Worm (Caenorhabditis elegans) whole organism, midembryonic: Measurements from ENCODE around the gene tbc-20.

ENCODE experiments used
- T22C8.4 ChIP-seq: fragments of 200-800 bp; sonication (Bioruptor generic); IDR thresholded peaks from 2 replicates; pipeline ENCODE4 v1.3.6; 2022; ENCODE audit warnings: missing genetic modification characterization, missing compliant biosample characterization
- cog-1 ChIP-seq: sonication (generic microtip); optimal IDR thresholded peaks from 2 replicates; lab custom pipeline; 2016; ENCODE audit warnings: missing genetic modification characterization, missing compliant biosample characterization
- flt-1 ChIP-seq: fragments of 200-800 bp; sonication (Bioruptor generic); IDR thresholded peaks from 2 replicates; pipeline ENCODE4 v1.3.6; 2022; ENCODE audit warnings: missing genetic modification characterization, missing compliant biosample characterization
- klf-2 ChIP-seq: fragments of 200-800 bp; sonication (Bioruptor generic); conservative IDR thresholded peaks from 2 replicates; pipeline ENCODE4 v1.3.6; 2022; ENCODE audit warnings: missing genetic modification reagents, missing genetic modification characterization, missing compliant biosample characterization
- med-1 ChIP-seq: sonication (generic microtip); optimal IDR thresholded peaks from 2 replicates; lab custom pipeline; 2017; ENCODE audit warnings: missing genetic modification characterization, mild to moderate bottlenecking, missing compliant biosample characterization, antibody characterized with exemption, missing genetic modification reagents; ENCODE audit not compliant: insufficient read depth
- ref-1 ChIP-seq: fragments of 200-800 bp; sonication (Bioruptor generic); conservative IDR thresholded peaks from 2 replicates; pipeline ENCODE4 v1.3.6; 2022; ENCODE audit warnings: missing genetic modification reagents, missing genetic modification characterization, missing compliant biosample characterization
- tab-1 ChIP-seq: fragments of 200-800 bp; sonication (Bioruptor generic); IDR thresholded peaks from 2 replicates; pipeline ENCODE4 v1.3.6; 2022; ENCODE audit warnings: missing genetic modification characterization, missing compliant biosample characterization
- ztf-23 ChIP-seq: fragments of 200-800 bp; sonication (Bioruptor generic); IDR thresholded peaks from 2 replicates; pipeline ENCODE4 v1.3.6; 2022; ENCODE audit warnings: missing genetic modification reagents, missing genetic modification characterization, missing compliant biosample characterization
- ztf-29 ChIP-seq: fragments of 200-800 bp; sonication (Bioruptor generic); IDR thresholded peaks from 2 replicates; pipeline ENCODE4 v1.3.6; 2022; ENCODE audit warnings: missing genetic modification reagents, missing genetic modification characterization, missing compliant biosample characterization

The tbc-20 gene

ce11 chrII:14844253-14844652 is 46.0 kb downstream of the tbc-20 start:
- TF ChIP-seq flt-1 (GFP tag; lab: Robert Waterston, UW), result no peak
- TF ChIP-seq tab-1 (GFP tag; lab: Robert Waterston, UW), result no peak
- no peak for TF ChIP-seq ref-1 (GFP tag; lab: Robert Waterston, UW)
- no peak for TF ChIP-seq T22C8.4 (GFP tag; lab: Robert Waterston, UW)
- TF ChIP-seq klf-2 (GFP tag; lab: Robert Waterston, UW), result no peak
- TF ChIP-seq cog-1 (tag; lab: Kevin White, UChicago), result no peak
- no peak for TF ChIP-seq med-1 (GFP tag; lab: Kevin White, UChicago)
- no peak for TF ChIP-seq ztf-23
- no peak for TF ChIP-seq ztf-29

- TF ChIP-seq T22C8.4 (GFP tag; lab: Robert Waterston, UW) (no peak), klf-2 (GFP tag; lab: Robert Waterston, UW) (no peak), med-1 (GFP tag; lab: Kevin White, UChicago) (no peak), ztf-29 (no peak), ztf-23 (no peak), tab-1 (GFP tag; lab: Robert Waterston, UW) (no peak), cog-1 (tag; lab: Kevin White, UChicago) (no peak), ref-1 (GFP tag; lab: Robert Waterston, UW) (no peak), flt-1 (GFP tag; lab: Robert Waterston, UW) (no peak)
These were observed 51.6 kb downstream of the tbc-20 start for ce11 chrII:14849897-14850296.
